Worm (Caenorhabditis elegans) whole organism, L2 larva: ENCODE results near the gene R05H11.1.
A peak's percentile ranks its signal among the peaks of the same experiment; 100 is the strongest.

Experiments used
- C34F6.9 ChIP-seq: fragments of 150-350 bp; optimal IDR thresholded peaks from 2 replicates; lab custom pipeline; 2014; ENCODE audit warnings: missing biosample characterization, missing genetic modification characterization
- F13H6.1 ChIP-seq: sonication (generic microtip); optimal IDR thresholded peaks from 2 replicates; lab custom pipeline; 2016; ENCODE audit warnings: missing genetic modification characterization, missing compliant biosample characterization
- R02D3.7 ChIP-seq: fragments of 150-350 bp; optimal IDR thresholded peaks from 2 replicates; lab custom pipeline; 2014; ENCODE audit warnings: missing biosample characterization, missing genetic modification characterization
- Y55F3AM.14 ChIP-seq: fragments of 200-800 bp; sonication (Bioruptor generic); optimal IDR thresholded peaks from 2 replicates; lab custom pipeline; 2018; ENCODE audit warnings: mild to moderate bottlenecking, missing genetic modification characterization, missing compliant biosample characterization
- ZK546.5 ChIP-seq: sonication (generic microtip); optimal IDR thresholded peaks from 2 replicates; lab custom pipeline; 2017; ENCODE audit warnings: missing biosample characterization, missing genetic modification characterization
- alr-1 ChIP-seq: fragments of 150-350 bp; optimal IDR thresholded peaks from 2 replicates; lab custom pipeline; 2014; ENCODE audit warnings: missing biosample characterization, missing genetic modification characterization
- blmp-1 ChIP-seq: sonication (generic microtip); optimal IDR thresholded peaks from 2 replicates; lab custom pipeline; 2017; ENCODE audit warnings: missing genetic modification characterization, mild to moderate bottlenecking, missing compliant biosample characterization, antibody characterized with exemption, moderate library complexity; ENCODE audit not compliant: insufficient read depth
- ceh-16 ChIP-seq: fragments of 150-350 bp; optimal IDR thresholded peaks from 2 replicates; lab custom pipeline; 2014; ENCODE audit warnings: missing biosample characterization, missing genetic modification characterization
- crh-2 ChIP-seq: sonication (generic microtip); optimal IDR thresholded peaks from 2 replicates; lab custom pipeline; 2017; ENCODE audit warnings: missing biosample characterization, missing genetic modification characterization
- dmd-4 ChIP-seq: sonication (generic microtip); optimal IDR thresholded peaks from 2 replicates; lab custom pipeline; 2017; ENCODE audit warnings: missing biosample characterization, missing genetic modification characterization
- egl-27 ChIP-seq: sonication (generic microtip); optimal IDR thresholded peaks from 3 replicates; lab custom pipeline; 2017; ENCODE audit warnings: missing biosample characterization, missing genetic modification reagents, missing genetic modification characterization
- elt-1 ChIP-seq: fragments of 150-350 bp; optimal IDR thresholded peaks from 2 replicates; lab custom pipeline; 2014; ENCODE audit warnings: missing biosample characterization, missing genetic modification characterization
- elt-3 ChIP-seq: sonication (generic microtip); optimal IDR thresholded peaks from 2 replicates; lab custom pipeline; 2017; ENCODE audit warnings: missing biosample characterization, missing genetic modification characterization
- fos-1 ChIP-seq: fragments of 150-350 bp; optimal IDR thresholded peaks from 2 replicates; lab custom pipeline; 2014; ENCODE audit warnings: missing biosample characterization, missing genetic modification characterization
- gmeb-1 ChIP-seq: fragments of 150-350 bp; optimal IDR thresholded peaks from 2 replicates; lab custom pipeline; 2014; ENCODE audit warnings: missing biosample characterization, missing genetic modification characterization
- lin-13 ChIP-seq: fragments of 150-350 bp; optimal IDR thresholded peaks from 2 replicates; lab custom pipeline; 2014; ENCODE audit warnings: missing biosample characterization, missing genetic modification reagents, missing genetic modification characterization
- lin-39 ChIP-seq: fragments of 150-350 bp; optimal IDR thresholded peaks from 2 replicates; lab custom pipeline; 2014; ENCODE audit warnings: missing biosample characterization, missing genetic modification reagents, missing genetic modification characterization
- lsy-2 ChIP-seq, 2 experiments: fragments of 150-350 bp in 1 of 2; sonication (generic microtip) in 1 of 2; optimal IDR thresholded peaks; 2 replicates each; lab custom pipeline; 2014 to 2017; ENCODE audit warnings: missing biosample characterization in 2 of 2, missing genetic modification characterization in 2 of 2
- mbf-1 ChIP-seq: sonication (generic microtip); optimal IDR thresholded peaks from 2 replicates; lab custom pipeline; 2017; ENCODE audit warnings: missing biosample characterization, missing genetic modification characterization
- mdl-1 ChIP-seq, 2 experiments: fragments of 150-350 bp in 1 of 2; sonication (generic microtip) in 1 of 2; optimal IDR thresholded peaks; 2 replicates each; lab custom pipeline; 2017; ENCODE audit warnings: missing biosample characterization in 2 of 2, missing genetic modification characterization in 2 of 2
- nhr-11 ChIP-seq: fragments of 150-350 bp; optimal IDR thresholded peaks from 2 replicates; lab custom pipeline; 2014; ENCODE audit warnings: missing biosample characterization, missing genetic modification characterization
- nhr-129 ChIP-seq: fragments of 150-350 bp; optimal IDR thresholded peaks from 2 replicates; lab custom pipeline; 2014; ENCODE audit warnings: missing biosample characterization, missing genetic modification characterization
- nhr-21 ChIP-seq: fragments of 150-350 bp; optimal IDR thresholded peaks from 2 replicates; lab custom pipeline; 2014; ENCODE audit warnings: missing biosample characterization, missing genetic modification characterization
- nhr-237 ChIP-seq: fragments of 150-350 bp; optimal IDR thresholded peaks from 2 replicates; lab custom pipeline; 2014; ENCODE audit warnings: missing biosample characterization, missing genetic modification characterization
- nhr-25 ChIP-seq: fragments of 150-350 bp; sonication (generic microtip); optimal IDR thresholded peaks from 3 replicates; lab custom pipeline; 2014; ENCODE audit warnings: missing biosample characterization, missing genetic modification characterization
- nhr-6 ChIP-seq: fragments of 150-350 bp; optimal IDR thresholded peaks from 2 replicates; lab custom pipeline; 2014; ENCODE audit warnings: missing biosample characterization, missing genetic modification characterization
- nhr-77 ChIP-seq: fragments of 150-350 bp; optimal IDR thresholded peaks from 2 replicates; lab custom pipeline; 2014; ENCODE audit warnings: missing biosample characterization, missing genetic modification characterization
- peb-1 ChIP-seq: fragments of 150-350 bp; optimal IDR thresholded peaks from 2 replicates; lab custom pipeline; 2014; ENCODE audit warnings: missing biosample characterization, missing genetic modification characterization
- sem-4 ChIP-seq: fragments of 150-350 bp; optimal IDR thresholded peaks from 2 replicates; lab custom pipeline; 2014; ENCODE audit warnings: missing biosample characterization, missing genetic modification reagents, missing genetic modification characterization
- skn-1 ChIP-seq: sonication (generic microtip); optimal IDR thresholded peaks from 2 replicates; lab custom pipeline; 2017; ENCODE audit warnings: missing biosample characterization, missing genetic modification characterization
- sma-3 ChIP-seq: sonication (generic microtip); optimal IDR thresholded peaks from 2 replicates; lab custom pipeline; 2016; ENCODE audit warnings: missing genetic modification reagents, missing genetic modification characterization, missing compliant biosample characterization
- sma-9 ChIP-seq, 2 experiments: fragments of 150-350 bp in 1 of 2; sonication (generic microtip) in 1 of 2; optimal IDR thresholded peaks; 2 replicates each; lab custom pipeline; 2014 to 2016; ENCODE audit warnings: missing genetic modification characterization in 2 of 2, mild to moderate bottlenecking in 1 of 2, missing biosample characterization in 1 of 2, missing compliant biosample characterization in 1 of 2, missing genetic modification reagents in 1 of 2, moderate library complexity in 1 of 2
- snpc-4 ChIP-seq: fragments of 150-350 bp; optimal IDR thresholded peaks from 2 replicates; lab custom pipeline; 2014; ENCODE audit warnings: missing biosample characterization, missing genetic modification characterization
- unc-39 ChIP-seq: fragments of 150-350 bp; optimal IDR thresholded peaks from 2 replicates; lab custom pipeline; 2014; ENCODE audit warnings: missing biosample characterization, missing genetic modification characterization
- unc-55 ChIP-seq: fragments of 150-350 bp; sonication (generic microtip); optimal IDR thresholded peaks from 3 replicates; lab custom pipeline; 2014; ENCODE audit warnings: missing biosample characterization, missing genetic modification reagents, missing genetic modification characterization
- ztf-11 ChIP-seq: sonication (generic microtip); optimal IDR thresholded peaks from 2 replicates; lab custom pipeline; 2017; ENCODE audit warnings: missing biosample characterization, missing genetic modification characterization
- ztf-4 ChIP-seq: fragments of 150-350 bp; optimal IDR thresholded peaks from 2 replicates; lab custom pipeline; 2014; ENCODE audit warnings: missing biosample characterization, missing genetic modification characterization

Gene R05H11.1

DNA sequence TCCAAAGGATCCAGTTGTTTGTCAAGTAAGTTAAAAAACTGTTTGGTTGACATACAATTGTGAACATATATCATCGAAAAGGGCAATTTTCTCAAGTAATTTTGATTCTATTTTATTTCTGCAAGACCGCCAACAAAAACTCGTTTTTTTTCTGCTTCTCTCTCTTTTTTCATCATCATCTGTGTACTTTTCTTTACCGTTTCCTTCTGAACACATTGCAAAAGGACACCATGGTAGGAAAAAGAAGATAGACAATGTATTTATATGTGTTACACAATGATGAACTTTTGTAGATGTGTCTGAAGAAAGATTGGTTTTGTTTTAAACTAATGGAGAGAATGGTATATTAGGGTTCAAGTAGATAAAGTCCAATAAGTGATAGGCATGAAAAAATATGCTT is 3.5 kb downstream of the R05H11.1 start:
- TF ChIP-seq sma-3 (GFP tag; lab: Kevin White, UChicago), result peak; percentile 45
- peak; percentile 67 for TF ChIP-seq nhr-25 (tag; lab: Kevin White, UChicago)
- TF ChIP-seq lsy-2 (tag; optimal IDR thresholded peaks at IDR 0.05; lab: Kevin White, UChicago), result peak in 1 of 2 experiments; percentile 18
- peak; percentile 9 for TF ChIP-seq fos-1 (tag; lab: Kevin White, UChicago)
- peak; percentile 65 for TF ChIP-seq blmp-1 (tag; lab: Kevin White, UChicago)
- TF ChIP-seq crh-2 (tag; lab: Kevin White, UChicago), result no peak
- no peak for TF ChIP-seq Y55F3AM.14
- no peak for TF ChIP-seq F13H6.1 (tag; lab: Kevin White, UChicago)
- TF ChIP-seq nhr-21, result peak; percentile 11
- TF ChIP-seq sma-9 (GFP tag; optimal IDR thresholded peaks at IDR 0.05; lab: Kevin White, UChicago), result peak; percentile 23
- no peak for TF ChIP-seq sma-9 (tag; optimal IDR thresholded peaks at IDR 0.05; lab: Kevin White, UChicago)
- TF ChIP-seq sem-4 (tag; lab: Kevin White, UChicago), result no peak

DNA sequence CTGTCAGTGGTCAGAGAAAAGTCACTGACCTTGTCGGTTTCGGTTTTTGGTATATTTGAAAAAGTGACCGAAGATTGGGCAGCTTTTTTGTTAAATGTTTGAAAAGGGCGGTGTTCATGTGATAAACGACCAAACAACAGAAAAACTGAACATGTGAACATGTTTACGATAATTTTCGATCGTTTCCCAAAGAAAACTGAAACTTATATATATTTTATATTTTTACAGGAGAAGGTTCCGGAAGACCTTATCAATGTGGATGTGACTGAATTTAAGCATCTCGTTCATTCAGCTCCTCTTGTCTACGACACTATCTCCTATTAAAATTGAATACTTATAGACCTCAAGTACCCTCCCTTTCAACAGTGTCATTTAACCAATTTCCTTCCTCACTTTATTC is 4.2 kb downstream of the R05H11.1 start:
- no peak for TF ChIP-seq nhr-21
- peak; percentile 6 for TF ChIP-seq crh-2 (tag; lab: Kevin White, UChicago)

DNA sequence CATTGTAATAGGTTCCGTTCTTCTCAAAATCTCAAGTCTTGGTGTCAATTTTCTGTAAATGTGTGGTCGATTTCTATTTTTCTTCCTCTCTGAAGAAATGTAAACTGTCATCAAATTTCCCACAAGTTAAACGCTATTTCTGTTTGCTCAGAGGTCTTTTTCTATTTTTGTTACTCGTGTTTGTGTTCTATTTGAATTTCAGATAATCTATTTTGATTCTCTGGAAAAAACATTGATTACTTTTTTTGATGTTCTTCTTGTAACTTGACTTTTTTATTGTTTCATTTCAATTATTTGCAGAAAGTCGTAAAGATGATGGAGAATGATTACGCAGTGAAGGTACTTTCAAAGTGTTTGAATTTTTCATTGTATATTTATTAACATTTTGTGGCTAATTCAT is 7.1 kb downstream of the R05H11.1 start, which contains the start of gene lim-8:
TSS of gene lim-8 (plus strand) at position 301 of the 400 bp plus-strand sequence.
- TF ChIP-seq mdl-1 (tag; optimal IDR thresholded peaks at IDR 0.05; lab: Kevin White, UChicago) (no peak), F13H6.1 (tag; lab: Kevin White, UChicago) (no peak), crh-2 (tag; lab: Kevin White, UChicago) (no peak)

- TF ChIP-seq unc-39 (no peak), fos-1 (tag; lab: Kevin White, UChicago) (peak; percentile 83), ztf-4 (tag; lab: Kevin White, UChicago) (no peak)
Measured at ce11 chrIII:6803107-6803506, 7.7 kb downstream of the R05H11.1 start.

DNA sequence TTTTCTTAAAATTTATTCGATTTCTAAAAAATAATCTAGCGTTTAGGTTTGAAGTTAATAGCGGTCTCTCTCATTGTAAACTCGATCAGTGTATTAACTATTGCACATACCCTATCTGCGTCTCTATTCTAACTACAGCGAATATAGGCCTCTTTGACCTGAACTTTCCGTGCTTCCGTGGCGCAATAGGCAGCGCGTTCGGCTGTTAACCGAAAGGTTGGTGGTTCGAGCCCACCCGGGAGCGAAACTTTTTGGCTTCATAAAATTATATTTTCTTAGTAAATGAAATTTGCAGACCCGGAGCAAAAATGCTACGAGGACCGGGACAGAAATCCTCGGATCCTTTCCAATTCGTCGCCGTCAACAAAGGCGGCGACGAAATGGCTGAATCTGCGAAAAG is 10.0 kb downstream of the R05H11.1 start:
- TF ChIP-seq snpc-4 (tag; lab: Kevin White, UChicago), result no peak
- TF ChIP-seq sma-3 (GFP tag; lab: Kevin White, UChicago), result peak; percentile 25
- peak; percentile 27 for TF ChIP-seq F13H6.1 (tag; lab: Kevin White, UChicago)
- no peak for TF ChIP-seq nhr-11 (tag; lab: Kevin White, UChicago)
- peak; percentile 29 for TF ChIP-seq gmeb-1 (tag; lab: Kevin White, UChicago)
- TF ChIP-seq sma-9 (GFP tag; optimal IDR thresholded peaks at IDR 0.05; lab: Kevin White, UChicago), result peak; percentile 17
- TF ChIP-seq sma-9 (tag; optimal IDR thresholded peaks at IDR 0.05; lab: Kevin White, UChicago), result no peak
- peak; percentile 21 for TF ChIP-seq crh-2 (tag; lab: Kevin White, UChicago)
- TF ChIP-seq fos-1 (tag; lab: Kevin White, UChicago), result peak; percentile 18
- no peak for TF ChIP-seq mdl-1 (tag; optimal IDR thresholded peaks at IDR 0.05; lab: Kevin White, UChicago)
- TF ChIP-seq nhr-129 (tag; lab: Kevin White, UChicago), result peak; percentile 51
- TF ChIP-seq nhr-237 (tag; lab: Kevin White, UChicago), result no peak
- TF ChIP-seq C34F6.9 (tag; lab: Kevin White, UChicago), result peak; percentile 15

DNA sequence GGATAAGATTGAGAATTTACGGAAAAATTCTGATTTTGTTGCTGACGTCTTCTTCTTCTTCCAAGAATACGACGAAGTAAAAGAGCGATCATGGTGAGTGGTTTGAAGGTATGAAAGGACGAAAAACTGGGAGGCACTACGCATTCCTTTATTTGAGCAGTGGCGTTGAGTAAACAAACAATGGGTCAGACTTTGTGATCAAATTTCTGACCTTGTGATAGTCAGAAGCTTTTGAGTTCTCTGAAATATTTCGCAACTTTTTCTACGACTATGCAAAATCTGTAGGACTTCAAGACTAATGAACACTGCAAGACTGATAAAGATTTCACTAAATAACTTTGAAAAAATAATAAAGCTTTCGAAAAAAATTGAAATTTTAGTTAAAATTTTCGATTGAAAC is 21.5 kb downstream of the R05H11.1 start, which contains the start of gene F28F5.4:
TSS of gene F28F5.4 (minus strand) at position 104 of the 400 bp plus-strand sequence.
- TF ChIP-seq R02D3.7 (tag; lab: Kevin White, UChicago) (no peak), lin-13 (GFP tag; lab: Kevin White, UChicago) (no peak), alr-1 (tag; lab: Kevin White, UChicago) (no peak), F13H6.1 (tag; lab: Kevin White, UChicago) (peak; percentile 17), dmd-4 (no peak), fos-1 (tag; lab: Kevin White, UChicago) (no peak), nhr-21 (no peak), sem-4 (tag; lab: Kevin White, UChicago) (no peak), nhr-129 (tag; lab: Kevin White, UChicago) (peak; percentile 33), skn-1 (no peak), nhr-77 (tag; lab: Kevin White, UChicago) (no peak)

- TF ChIP-seq crh-2 (tag; lab: Kevin White, UChicago) (peak; percentile 17), nhr-6 (no peak), mbf-1 (no peak), blmp-1 (tag; lab: Kevin White, UChicago) (no peak), lin-39 (tag; lab: Kevin White, UChicago) (no peak), ZK546.5 (no peak), peb-1 (tag; lab: Kevin White, UChicago) (no peak), sma-9 (GFP tag; optimal IDR thresholded peaks at IDR 0.05; lab: Kevin White, UChicago) (no peak), sma-9 (tag; optimal IDR thresholded peaks at IDR 0.05; lab: Kevin White, UChicago) (no peak), F13H6.1 (tag; lab: Kevin White, UChicago) (peak; percentile 14), fos-1 (tag; lab: Kevin White, UChicago) (peak; percentile 47), elt-1 (tag; lab: Kevin White, UChicago) (no peak), sma-3 (GFP tag; lab: Kevin White, UChicago) (no peak), egl-27 (tag; lab: Kevin White, UChicago) (no peak), unc-55 (GFP tag; lab: Kevin White, UChicago) (no peak), ceh-16 (tag; lab: Kevin White, UChicago) (no peak), nhr-21 (no peak), ztf-11 (tag; lab: Kevin White, UChicago) (no peak), mdl-1 (tag; optimal IDR thresholded peaks at IDR 0.05; lab: Kevin White, UChicago) (no peak), elt-3 (tag; lab: Kevin White, UChicago) (no peak)
Measured at ce11 chrIII:6818037-6818436, 22.6 kb downstream of the R05H11.1 start.
